Worm (Caenorhabditis elegans): ENCODE data around the gene gpx-7.

Gene gpx-7

DNA sequence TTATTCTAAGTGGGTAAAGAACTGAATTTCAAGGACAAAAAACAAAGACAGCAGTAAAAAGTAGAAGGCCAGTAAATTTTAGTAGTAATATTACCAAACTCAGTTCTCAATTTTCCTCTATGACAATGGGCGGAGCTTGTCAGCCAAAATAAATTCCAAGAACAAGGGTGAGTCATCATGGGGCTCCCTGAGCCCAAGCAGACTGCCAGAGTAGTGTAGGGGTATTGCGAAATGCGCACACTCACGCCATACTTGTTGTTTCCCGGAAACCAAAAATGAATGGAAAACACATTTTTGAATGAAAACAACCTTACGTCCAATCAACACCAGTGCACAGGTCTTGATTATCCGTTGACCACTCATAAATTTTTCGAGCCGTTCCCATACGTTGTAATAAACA is 7.8 kb downstream of the gpx-7 start:
- TF ChIP-seq hlh-6 (tag; optimal IDR thresholded peaks at IDR 0.05) (no peak), ceh-14 (tag; optimal IDR thresholded peaks at IDR 0.05) (no peak), sox-4 (tag; optimal IDR thresholded peaks at IDR 0.05) (no peak), dmd-4 (tag; optimal IDR thresholded peaks at IDR 0.05; ENCODE audit: borderline replicate concordance) (no peak), pag-3 (tag; optimal IDR thresholded peaks at IDR 0.05; ENCODE audit: borderline replicate concordance) (no peak), unc-3 (GFP tag; conservative IDR thresholded peaks at IDR 0.05) (no peak), unc-3 (tag; optimal IDR thresholded peaks at IDR 0.05) (no peak), unc-55 (GFP tag; optimal IDR thresholded peaks at IDR 0.05) (no peak), pha-4 (tag; optimal IDR thresholded peaks at IDR 0.05) (no peak), Y22D7AL.16 (tag; optimal IDR thresholded peaks at IDR 0.05) (no peak), fkh-6 (tag; optimal IDR thresholded peaks at IDR 0.05) (no peak), ceh-2 (tag; optimal IDR thresholded peaks at IDR 0.05) (no peak), C38D4.7 (GFP tag; optimal IDR thresholded peaks at IDR 0.05) (no peak), ceh-48 (tag; optimal IDR thresholded peaks at IDR 0.05) (no peak), tbx-2 (tag; optimal IDR thresholded peaks at IDR 0.05) (no peak), zip-5 (tag; optimal IDR thresholded peaks at IDR 0.05) (no peak), hlh-15 (tag; optimal IDR thresholded peaks at IDR 0.05) (no peak), elt-4 (tag; optimal IDR thresholded peaks at IDR 0.05) (no peak), ref-2 (tag; optimal IDR thresholded peaks at IDR 0.05) (no peak)

DNA sequence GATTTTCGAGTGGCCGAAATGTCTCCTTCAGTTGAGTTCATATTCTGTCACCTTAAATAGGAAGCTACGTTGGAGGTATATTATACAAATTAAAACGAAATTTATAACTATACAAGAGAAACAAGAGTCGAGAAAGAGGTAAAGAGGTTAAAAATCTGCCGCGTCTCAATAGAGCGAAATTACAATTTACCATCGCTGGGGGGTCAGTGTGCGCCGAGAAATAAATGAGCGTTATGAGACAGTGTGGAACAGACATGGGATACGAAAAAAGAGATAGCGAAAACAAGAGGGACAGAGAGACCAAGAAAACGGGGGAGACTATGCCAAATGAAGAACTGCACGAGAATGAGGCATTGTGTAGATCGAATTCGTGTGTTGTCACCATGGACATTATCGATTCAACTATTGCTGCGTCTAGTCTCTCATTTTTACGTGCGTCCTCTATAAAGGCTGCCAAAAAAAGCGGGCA is 11.7 kb downstream of the gpx-7 start, which contains the start of gene ZK154.5:
Gene ZK154.5 (minus strand): TSS at position 51 of the 469 bp plus-strand sequence.
- TF ChIP-seq fax-1 (tag; optimal IDR thresholded peaks at IDR 0.05), result no peak
- no peak for TF ChIP-seq dmd-4 (tag; optimal IDR thresholded peaks at IDR 0.05; ENCODE audit: borderline replicate concordance)
- TF ChIP-seq mec-3 (tag; optimal IDR thresholded peaks at IDR 0.05; ENCODE audit: borderline replicate concordance), result no peak
- TF ChIP-seq hlh-6 (tag; optimal IDR thresholded peaks at IDR 0.05), result no peak
- TF ChIP-seq T23F11.4 (GFP tag; optimal IDR thresholded peaks at IDR 0.05), result no peak
- peak; percentile 61 for TF ChIP-seq tbx-2 (tag; optimal IDR thresholded peaks at IDR 0.05)
- TF ChIP-seq ceh-14 (tag; optimal IDR thresholded peaks at IDR 0.05), result no peak
- no peak for TF ChIP-seq ahr-1 (tag; optimal IDR thresholded peaks at IDR 0.05)
- TF ChIP-seq sox-2 (GFP tag; IDR thresholded peaks at IDR 0.05), result no peak
- TF ChIP-seq unc-42 (tag; optimal IDR thresholded peaks at IDR 0.05), result peak; percentile 60
- no peak for TF ChIP-seq hlh-13 (GFP tag; optimal IDR thresholded peaks at IDR 0.05)
- TF ChIP-seq tbx-7 (tag; optimal IDR thresholded peaks at IDR 0.05), result no peak
- no peak for TF ChIP-seq eyg-1 (tag; optimal IDR thresholded peaks at IDR 0.05)
- TF ChIP-seq dve-1 (tag; optimal IDR thresholded peaks at IDR 0.05), result no peak
- TF ChIP-seq elt-2 (tag; optimal IDR thresholded peaks at IDR 0.05), result peak; percentile 0
- TF ChIP-seq C38D4.7 (GFP tag; optimal IDR thresholded peaks at IDR 0.05), result no peak
- TF ChIP-seq ceh-19 (GFP tag; optimal IDR thresholded peaks at IDR 0.05), result no peak
- no peak for TF ChIP-seq ceh-9 (tag; optimal IDR thresholded peaks at IDR 0.05)
- TF ChIP-seq K02D7.2 (tag; optimal IDR thresholded peaks at IDR 0.05), result no peak
- no peak for TF ChIP-seq hlh-15 (tag; optimal IDR thresholded peaks at IDR 0.05)
- TF ChIP-seq unc-3 (GFP tag; conservative IDR thresholded peaks at IDR 0.05), result no peak
- no peak for TF ChIP-seq unc-3 (tag; optimal IDR thresholded peaks at IDR 0.05)
- no peak for TF ChIP-seq che-1 (tag; optimal IDR thresholded peaks at IDR 0.05)
- no peak for TF ChIP-seq pha-4 (tag; optimal IDR thresholded peaks at IDR 0.05)
- TF ChIP-seq ets-4 (tag; optimal IDR thresholded peaks at IDR 0.05), result no peak
- peak; percentile 11 for TF ChIP-seq unc-55 (GFP tag; optimal IDR thresholded peaks at IDR 0.05)
- TF ChIP-seq pha-2 (tag; optimal IDR thresholded peaks at IDR 0.05), result no peak
- TF ChIP-seq ceh-48 (tag; optimal IDR thresholded peaks at IDR 0.05), result no peak
- TF ChIP-seq gmeb-2 (tag; optimal IDR thresholded peaks at IDR 0.05), result no peak
- TF ChIP-seq sdc-2 (tag; optimal IDR thresholded peaks at IDR 0.05), result peak; percentile 6
- no peak for TF ChIP-seq pros-1 (tag; optimal IDR thresholded peaks at IDR 0.05)
- TF ChIP-seq ttx-3 (tag; optimal IDR thresholded peaks at IDR 0.05), result no peak
- no peak for TF ChIP-seq hlh-8 (tag; optimal IDR thresholded peaks at IDR 0.05)
- TF ChIP-seq zip-5 (tag; optimal IDR thresholded peaks at IDR 0.05), result no peak
- no peak for TF ChIP-seq npax-4 (tag; optimal IDR thresholded peaks at IDR 0.05)
- peak; percentile 55 for TF ChIP-seq nfya-1 (tag; optimal IDR thresholded peaks at IDR 0.05)
- no peak for TF ChIP-seq ceh-30 (tag; optimal IDR thresholded peaks at IDR 0.05)
- TF ChIP-seq elt-4 (tag; optimal IDR thresholded peaks at IDR 0.05), result no peak
- no peak for TF ChIP-seq pax-1 (tag; optimal IDR thresholded peaks at IDR 0.05)
- no peak for TF ChIP-seq unc-86 (tag; optimal IDR thresholded peaks at IDR 0.05)
- TF ChIP-seq nhr-232 (tag; optimal IDR thresholded peaks at IDR 0.05), result no peak
- TF ChIP-seq ceh-18 (tag; optimal IDR thresholded peaks at IDR 0.05), result peak; percentile 35
- no peak for TF ChIP-seq madf-2 (tag; optimal IDR thresholded peaks at IDR 0.05)
- no peak for TF ChIP-seq ceh-22 (tag; optimal IDR thresholded peaks at IDR 0.05)
- TF ChIP-seq lin-11 (tag; optimal IDR thresholded peaks at IDR 0.05), result no peak

Measured in whole organism, late embryonic.